Worm (Caenorhabditis elegans) whole organism, L3 larva: ENCODE measurements around the gene mev-1.

Experiments used
- R02D3.7 ChIP-seq: fragments of 150-350 bp; optimal IDR thresholded peaks from 2 replicates; lab custom pipeline; 2014; ENCODE audit warnings: missing biosample characterization, missing genetic modification characterization
- ZK546.5 ChIP-seq: sonication (generic microtip); optimal IDR thresholded peaks from 2 replicates; lab custom pipeline; 2017; ENCODE audit warnings: missing biosample characterization, missing genetic modification characterization
- aly-2 ChIP-seq: fragments of 150-350 bp; optimal IDR thresholded peaks from 2 replicates; lab custom pipeline; 2014; ENCODE audit warnings: missing biosample characterization, missing genetic modification characterization
- ama-1 ChIP-seq: fragments of 150-350 bp; optimal IDR thresholded peaks from 2 replicates; lab custom pipeline; 2018
- ceh-16 ChIP-seq: sonication (generic microtip); optimal IDR thresholded peaks from 2 replicates; lab custom pipeline; 2017; ENCODE audit warnings: missing biosample characterization, missing genetic modification characterization
- ceh-82 ChIP-seq: fragments of 150-350 bp; optimal IDR thresholded peaks from 2 replicates; lab custom pipeline; 2014; ENCODE audit warnings: missing biosample characterization, missing genetic modification characterization
- ceh-9 ChIP-seq: sonication (generic microtip); optimal IDR thresholded peaks from 2 replicates; lab custom pipeline; 2018; ENCODE audit warnings: missing biosample characterization, missing genetic modification characterization
- daf-12 ChIP-seq: fragments of 150-350 bp; optimal IDR thresholded peaks from 2 replicates; lab custom pipeline; 2014; ENCODE audit warnings: missing biosample characterization, missing genetic modification reagents, missing genetic modification characterization
- egl-5 ChIP-seq: fragments of 150-350 bp; optimal IDR thresholded peaks from 2 replicates; lab custom pipeline; 2017; ENCODE audit warnings: missing biosample characterization, missing genetic modification reagents, missing genetic modification characterization, inconsistent platforms
- elt-1 ChIP-seq: fragments of 150-350 bp; optimal IDR thresholded peaks from 2 replicates; lab custom pipeline; 2014; ENCODE audit warnings: missing biosample characterization, missing genetic modification characterization
- elt-2 ChIP-seq: sonication (generic microtip); optimal IDR thresholded peaks from 2 replicates; lab custom pipeline; 2016; ENCODE audit warnings: missing genetic modification reagents, mild to moderate bottlenecking, missing genetic modification characterization, missing compliant biosample characterization
- fkh-10 ChIP-seq: sonication (generic microtip); optimal IDR thresholded peaks from 2 replicates; lab custom pipeline; 2017; ENCODE audit warnings: missing biosample characterization, missing genetic modification reagents, missing genetic modification characterization
- fos-1 ChIP-seq: fragments of 150-350 bp; optimal IDR thresholded peaks from 2 replicates; lab custom pipeline; 2014; ENCODE audit warnings: missing biosample characterization, missing genetic modification characterization
- hmg-11 ChIP-seq: sonication (generic microtip); optimal IDR thresholded peaks from 2 replicates; lab custom pipeline; 2016; ENCODE audit warnings: missing genetic modification characterization, missing compliant biosample characterization
- jun-1 ChIP-seq: fragments of 150-350 bp; optimal IDR thresholded peaks from 2 replicates; lab custom pipeline; 2014; ENCODE audit warnings: missing biosample characterization, missing genetic modification reagents, missing genetic modification characterization
- lin-15B ChIP-seq: fragments of 150-350 bp; optimal IDR thresholded peaks from 2 replicates; lab custom pipeline; 2014; ENCODE audit warnings: missing biosample characterization, missing genetic modification characterization
- lin-39 ChIP-seq: fragments of 150-350 bp; optimal IDR thresholded peaks from 2 replicates; lab custom pipeline; 2018; ENCODE audit warnings: missing biosample characterization, missing genetic modification reagents, missing genetic modification characterization
- mdl-1 ChIP-seq: fragments of 150-350 bp; optimal IDR thresholded peaks from 2 replicates; lab custom pipeline; 2014; ENCODE audit warnings: missing biosample characterization, missing genetic modification characterization
- nhr-12 ChIP-seq: fragments of 150-350 bp; optimal IDR thresholded peaks from 2 replicates; lab custom pipeline; 2014; ENCODE audit warnings: missing biosample characterization, missing genetic modification characterization
- nhr-23 ChIP-seq: fragments of 150-350 bp; optimal IDR thresholded peaks from 2 replicates; lab custom pipeline; 2014; ENCODE audit warnings: missing biosample characterization, missing genetic modification reagents, missing genetic modification characterization
- nhr-25 ChIP-seq: sonication (generic microtip); optimal IDR thresholded peaks from 2 replicates; lab custom pipeline; 2017; ENCODE audit warnings: missing biosample characterization, missing genetic modification characterization
- nhr-28 ChIP-seq: fragments of 150-350 bp; optimal IDR thresholded peaks from 2 replicates; lab custom pipeline; 2014; ENCODE audit warnings: missing biosample characterization, missing genetic modification characterization
- nhr-43 ChIP-seq: sonication (generic microtip); optimal IDR thresholded peaks from 2 replicates; lab custom pipeline; 2016; ENCODE audit warnings: mild to moderate bottlenecking, missing genetic modification characterization, missing compliant biosample characterization; ENCODE audit not compliant: poor library complexity, severe bottlenecking
- nhr-67 ChIP-seq: fragments of 150-350 bp; optimal IDR thresholded peaks from 2 replicates; lab custom pipeline; 2014; ENCODE audit warnings: missing biosample characterization, missing genetic modification characterization
- pha-4 ChIP-seq: fragments of 150-350 bp; optimal IDR thresholded peaks from 2 replicates; lab custom pipeline; 2014; ENCODE audit warnings: missing biosample characterization, missing genetic modification reagents, missing genetic modification characterization
- pqm-1 ChIP-seq: fragments of 150-350 bp; optimal IDR thresholded peaks from 2 replicates; lab custom pipeline; 2017; ENCODE audit warnings: missing biosample characterization, missing genetic modification characterization, inconsistent platforms
- sea-2 ChIP-seq: fragments of 150-350 bp; sonication (generic microtip); optimal IDR thresholded peaks from 4 replicates; lab custom pipeline; 2014; ENCODE audit warnings: missing biosample characterization, missing genetic modification reagents, missing genetic modification characterization
- skn-1 ChIP-seq: fragments of 150-350 bp; optimal IDR thresholded peaks from 2 replicates; lab custom pipeline; 2014; ENCODE audit warnings: missing biosample characterization, missing genetic modification characterization
- snpc-4 ChIP-seq: fragments of 150-350 bp; optimal IDR thresholded peaks from 2 replicates; lab custom pipeline; 2014; ENCODE audit warnings: missing biosample characterization, missing genetic modification characterization
- tbx-2 ChIP-seq: sonication (generic microtip); optimal IDR thresholded peaks from 2 replicates; lab custom pipeline; 2016; ENCODE audit warnings: mild to moderate bottlenecking, missing genetic modification characterization, missing compliant biosample characterization
- unc-39 ChIP-seq: sonication (generic microtip); optimal IDR thresholded peaks from 4 replicates; lab custom pipeline; 2017; ENCODE audit warnings: missing biosample characterization, missing genetic modification characterization
- unc-62 ChIP-seq: fragments of 150-350 bp; sonication (generic microtip); optimal IDR thresholded peaks from 4 replicates; lab custom pipeline; 2014; ENCODE audit warnings: missing biosample characterization, missing genetic modification reagents, missing genetic modification characterization
- zag-1 ChIP-seq: fragments of 150-350 bp; optimal IDR thresholded peaks from 2 replicates; lab custom pipeline; 2014; ENCODE audit warnings: missing biosample characterization, missing genetic modification characterization
- ztf-11 ChIP-seq: fragments of 150-350 bp; optimal IDR thresholded peaks from 2 replicates; lab custom pipeline; 2014; ENCODE audit warnings: missing biosample characterization, missing genetic modification characterization

Gene mev-1

DNA sequence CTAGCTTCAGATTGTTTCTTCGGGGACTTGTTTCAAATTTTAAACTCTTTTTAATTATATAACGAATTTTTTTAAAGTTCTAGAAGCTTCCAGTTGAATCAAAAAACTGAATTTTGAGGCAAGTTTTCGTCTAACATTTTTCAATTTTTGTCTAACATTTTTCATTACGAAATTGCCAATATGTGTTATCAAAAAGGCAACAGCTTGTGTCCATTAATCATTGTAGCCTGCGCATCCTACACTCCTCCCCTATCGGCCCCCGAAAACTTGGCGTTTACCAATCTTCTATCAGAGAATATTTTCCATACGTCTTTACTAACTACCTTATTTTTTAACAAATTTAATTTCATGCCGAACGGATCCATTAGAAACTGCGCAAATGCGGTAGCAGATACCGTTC is 34.0 kb upstream of the mev-1 start, which contains the start of gene vglu-3:
vglu-3 (plus strand) TSS at position 301 of the 400 bp plus-strand sequence.
- no peak for TF ChIP-seq fkh-10 (GFP tag; lab: Kevin White, UChicago)
- TF ChIP-seq nhr-67 (tag; lab: Kevin White, UChicago): no peak
- TF ChIP-seq nhr-43: no peak
- TF ChIP-seq ceh-9: no peak
- TF ChIP-seq ceh-16 (tag; lab: Kevin White, UChicago): no peak
- TF ChIP-seq lin-39: no peak
- no peak for TF ChIP-seq mdl-1 (tag; lab: Kevin White, UChicago)
- no peak for TF ChIP-seq pqm-1 (tag; lab: Kevin White, UChicago)
- no peak for TF ChIP-seq egl-5 (tag; lab: Kevin White, UChicago)
- no peak for TF ChIP-seq nhr-12 (tag; lab: Kevin White, UChicago)
- no peak for TF ChIP-seq fos-1 (tag; lab: Kevin White, UChicago)
- TF ChIP-seq, all 47 proteins: peak for 0

DNA sequence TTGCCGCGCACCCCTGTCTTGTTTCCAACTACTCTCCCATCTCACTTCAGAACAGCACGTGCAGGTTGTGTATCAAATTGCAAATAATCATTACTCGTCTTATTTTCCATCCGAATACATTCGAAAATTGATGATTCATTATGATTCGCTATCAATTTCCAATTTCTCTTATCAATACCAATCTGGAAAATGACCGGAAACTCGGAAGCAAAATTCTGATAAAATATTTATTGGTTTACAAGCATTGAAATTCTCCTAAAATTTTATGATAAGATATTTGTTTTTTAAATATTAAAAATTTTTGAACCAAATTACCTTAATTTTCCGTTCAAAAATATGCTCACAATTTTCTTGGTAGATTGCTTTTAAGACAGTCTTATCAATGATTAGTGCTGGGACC is 28.8 kb upstream of the mev-1 start:
- TF ChIP-seq pqm-1 (tag; lab: Kevin White, UChicago): peak; percentile 59
- TF ChIP-seq ama-1 (lab: Kevin White, UChicago): no peak
- TF ChIP-seq jun-1: peak; percentile 24
- peak; percentile 71 for TF ChIP-seq elt-2 (tag; lab: Kevin White, UChicago)

DNA sequence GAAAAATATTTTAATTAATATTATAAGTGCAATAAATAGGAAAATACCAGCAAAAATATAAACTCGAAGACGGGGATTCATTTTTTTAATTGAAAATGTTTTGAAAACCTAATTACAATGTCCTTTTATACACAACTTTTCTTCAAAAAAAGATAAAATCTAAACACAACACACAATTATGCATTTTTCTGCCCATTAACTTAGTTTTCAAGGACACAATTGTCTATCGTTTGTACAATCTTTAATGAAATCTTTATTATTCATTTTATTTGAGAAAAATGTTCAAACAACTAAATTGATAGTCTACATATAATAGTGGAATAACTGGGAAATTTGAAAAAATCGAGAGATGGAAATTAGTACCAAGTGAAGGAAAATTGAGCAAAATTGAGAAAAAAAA is 28.0 kb upstream of the mev-1 start, which contains the start of gene T07A5.1:
T07A5.1 (minus strand) TSS at position 149 of the 400 bp plus-strand sequence.
- TF ChIP-seq elt-1 (tag; lab: Kevin White, UChicago) (peak; percentile 80), nhr-23 (no peak), aly-2 (tag; lab: Kevin White, UChicago) (no peak), zag-1 (tag; lab: Kevin White, UChicago) (no peak), hmg-11 (tag; lab: Kevin White, UChicago) (no peak), nhr-43 (no peak), skn-1 (tag; lab: Kevin White, UChicago) (no peak), nhr-25 (tag; lab: Kevin White, UChicago) (peak; percentile 53), daf-12 (no peak), ztf-11 (tag; lab: Kevin White, UChicago) (no peak)
- TF ChIP-seq, all 47 proteins: peak for 2

DNA sequence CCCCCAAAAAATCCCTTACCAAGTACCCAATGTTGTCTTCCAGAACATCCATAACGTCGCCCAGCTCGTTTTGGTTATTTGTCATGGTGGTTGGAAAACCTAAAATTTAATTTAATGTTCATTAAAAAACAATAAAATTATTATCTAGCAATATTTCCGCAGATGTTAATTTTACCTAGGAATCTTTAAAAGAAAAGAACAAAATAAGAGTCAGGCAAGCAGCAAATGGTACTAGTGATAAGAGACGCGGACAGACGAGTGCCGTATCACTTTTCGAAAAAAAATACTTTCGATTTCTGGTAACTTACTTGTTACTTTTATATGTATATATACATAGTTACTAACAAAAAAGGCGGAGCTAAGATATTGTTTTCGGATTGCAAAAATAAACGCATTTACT is 23.1 kb upstream of the mev-1 start, which contains the start of gene T07A5.7:
T07A5.7 (minus strand) TSS at position 101 of the 400 bp plus-strand sequence.
- TF ChIP-seq ceh-82 (tag; lab: Kevin White, UChicago) (no peak), nhr-28 (no peak), nhr-23 (no peak), lin-15B (tag; lab: Kevin White, UChicago) (no peak), mdl-1 (tag; lab: Kevin White, UChicago) (no peak)

ce11 chrIII:10314234-10314633 is 19.8 kb upstream of the mev-1 start:
- TF ChIP-seq elt-2 (tag; lab: Kevin White, UChicago) (peak; percentile 70), tbx-2 (tag; lab: Kevin White, UChicago) (no peak), unc-39 (tag; lab: Kevin White, UChicago) (no peak), pha-4 (peak; percentile 16), unc-62 (no peak), lin-39 (no peak), sea-2 (GFP tag; lab: Kevin White, UChicago) (no peak), R02D3.7 (no peak), ZK546.5 (tag; lab: Kevin White, UChicago) (no peak), mdl-1 (tag; lab: Kevin White, UChicago) (no peak), fkh-10 (GFP tag; lab: Kevin White, UChicago) (no peak), snpc-4 (no peak), ceh-82 (tag; lab: Kevin White, UChicago) (no peak), skn-1 (tag; lab: Kevin White, UChicago) (no peak)

DNA sequence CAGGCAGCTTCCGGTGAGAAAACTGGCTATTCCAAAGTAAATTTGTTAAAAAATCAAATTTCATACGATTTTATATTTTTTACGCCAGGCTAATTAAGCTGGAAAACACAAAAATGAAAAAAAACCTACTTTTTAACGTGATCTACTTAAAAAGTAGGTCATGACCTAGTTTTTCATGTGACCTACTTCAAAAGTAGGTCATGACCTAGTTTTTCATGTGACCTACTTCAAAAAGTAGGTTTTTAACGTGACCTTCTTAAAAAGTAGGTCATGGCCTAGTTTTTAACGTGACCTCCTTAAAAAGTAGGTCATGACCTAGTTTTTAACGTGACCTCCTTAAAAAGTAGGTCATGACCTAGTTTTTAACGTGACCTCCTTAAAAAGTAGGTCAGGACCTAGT is 17.4 kb upstream of the mev-1 start:
- TF ChIP-seq nhr-23: peak; percentile 68
